Worm (Caenorhabditis elegans) whole organism, L3 larva: ENCODE data around the gene mrp-7.

Experiments used
- egl-27 ChIP-seq: sonication (generic microtip); optimal IDR thresholded peaks from 4 replicates; lab custom pipeline; 2017; ENCODE audit warnings: missing biosample characterization, missing genetic modification reagents, missing genetic modification characterization
- jun-1 ChIP-seq: fragments of 150-350 bp; optimal IDR thresholded peaks from 2 replicates; lab custom pipeline; 2014; ENCODE audit warnings: missing biosample characterization, missing genetic modification reagents, missing genetic modification characterization
- lin-39 ChIP-seq: fragments of 150-350 bp; optimal IDR thresholded peaks from 2 replicates; lab custom pipeline; 2018; ENCODE audit warnings: missing biosample characterization, missing genetic modification reagents, missing genetic modification characterization
- lsy-12 ChIP-seq: sonication (generic microtip); optimal IDR thresholded peaks from 2 replicates; lab custom pipeline; 2016; ENCODE audit warnings: mild to moderate bottlenecking, missing genetic modification characterization, missing compliant biosample characterization
- nhr-12 ChIP-seq: fragments of 150-350 bp; optimal IDR thresholded peaks from 2 replicates; lab custom pipeline; 2014; ENCODE audit warnings: missing biosample characterization, missing genetic modification characterization
- nhr-237 ChIP-seq: fragments of 150-350 bp; optimal IDR thresholded peaks from 2 replicates; lab custom pipeline; 2014; ENCODE audit warnings: missing biosample characterization, missing genetic modification characterization
- nhr-28 ChIP-seq: fragments of 150-350 bp; optimal IDR thresholded peaks from 2 replicates; lab custom pipeline; 2014; ENCODE audit warnings: missing biosample characterization, missing genetic modification characterization
- nhr-76 ChIP-seq: fragments of 150-350 bp; sonication (generic microtip); optimal IDR thresholded peaks from 5 replicates; lab custom pipeline; 2014; ENCODE audit warnings: missing biosample characterization, missing genetic modification characterization
- snpc-4 ChIP-seq: fragments of 150-350 bp; optimal IDR thresholded peaks from 2 replicates; lab custom pipeline; 2014; ENCODE audit warnings: missing biosample characterization, missing genetic modification characterization
- ztf-4 ChIP-seq: fragments of 150-350 bp; optimal IDR thresholded peaks from 2 replicates; lab custom pipeline; 2014; ENCODE audit warnings: missing biosample characterization, missing genetic modification characterization

ce11 chrV:19741034-19741433, 66.4 kb downstream of the mrp-7 start, which contains the start of gene W04E12.2:
- TF ChIP-seq jun-1 (tag; lab: Kevin White, UChicago) (no peak), lsy-12 (tag; lab: Kevin White, UChicago) (no peak), nhr-76 (tag; lab: Kevin White, UChicago) (no peak), nhr-12 (tag; lab: Kevin White, UChicago) (no peak), nhr-237 (tag; lab: Kevin White, UChicago) (no peak), ztf-4 (no peak), nhr-28 (tag; lab: Kevin White, UChicago) (no peak), snpc-4 (tag; lab: Kevin White, UChicago) (no peak), egl-27 (tag; lab: Kevin White, UChicago) (no peak), lin-39 (tag; lab: Kevin White, UChicago) (no peak)
